Worm (Caenorhabditis elegans) whole organism, young adult: ENCODE results near the gene jamp-1.

ENCODE experiments used
- Y95B8A.8 ChIP-seq: fragments of 200-800 bp; sonication (Bioruptor generic); IDR thresholded peaks from 2 replicates; pipeline ENCODE4 v1.3.6; 2022; ENCODE audit warnings: missing genetic modification reagents, missing genetic modification characterization, missing compliant biosample characterization
- ama-1 ChIP-seq, 3 experiments: fragments of 150-350 bp in 1 of 3; sonication (generic microtip) in 2 of 3; optimal IDR thresholded peaks; 2 replicates each; lab custom pipeline; 2014 to 2018; ENCODE audit warnings: missing biosample characterization in 2 of 3, missing genetic modification characterization in 2 of 3, missing genetic modification reagents in 2 of 3
- attf-3 ChIP-seq: fragments of 200-800 bp; sonication (Bioruptor generic); conservative IDR thresholded peaks from 2 replicates; pipeline ENCODE4 v1.3.6; 2022; ENCODE audit warnings: missing genetic modification reagents, missing genetic modification characterization, missing compliant biosample characterization
- ceh-27 ChIP-seq: fragments of 200-800 bp; sonication (Bioruptor generic); optimal IDR thresholded peaks from 2 replicates; lab custom pipeline; 2018; ENCODE audit warnings: mild to moderate bottlenecking, missing genetic modification characterization, moderate library complexity, missing compliant biosample characterization
- fkh-3 ChIP-seq: sonication (generic microtip); optimal IDR thresholded peaks from 2 replicates; lab custom pipeline; 2016; ENCODE audit warnings: mild to moderate bottlenecking, missing genetic modification characterization, missing compliant biosample characterization
- him-1 ChIP-seq: sonication (generic microtip); optimal IDR thresholded peaks from 2 replicates; lab custom pipeline; 2016; ENCODE audit warnings: missing genotype, missing genetic modification reagents, missing genetic modification characterization, missing compliant biosample characterization
- lin-40 ChIP-seq: sonication (generic microtip); optimal IDR thresholded peaks from 2 replicates; lab custom pipeline; 2016; ENCODE audit warnings: missing genetic modification characterization, mild to moderate bottlenecking, missing compliant biosample characterization, missing genotype, missing genetic modification reagents
- nhr-179 ChIP-seq: sonication (generic microtip); optimal IDR thresholded peaks from 2 replicates; lab custom pipeline; 2016; ENCODE audit warnings: mild to moderate bottlenecking, missing genetic modification characterization, missing compliant biosample characterization
- pha-4 ChIP-seq: fragments of 150-350 bp; sonication (generic microtip); optimal IDR thresholded peaks from 2 replicates; lab custom pipeline; 2014; ENCODE audit warnings: missing biosample characterization, missing genetic modification reagents, missing genetic modification characterization
- unc-130 ChIP-seq: sonication (generic microtip); optimal IDR thresholded peaks from 2 replicates; lab custom pipeline; 2016; ENCODE audit warnings: missing genetic modification reagents, missing genetic modification characterization, missing compliant biosample characterization
- zfh-2 ChIP-seq: fragments of 200-800 bp; sonication (Bioruptor generic); conservative IDR thresholded peaks from 2 replicates; pipeline ENCODE4 v1.3.6; 2022; ENCODE audit warnings: missing genetic modification reagents, missing genetic modification characterization, missing compliant biosample characterization

- no peak for TF ChIP-seq unc-130 (GFP tag; lab: Kevin White, UChicago)
- no peak for TF ChIP-seq him-1
- TF ChIP-seq attf-3 (GFP tag; lab: Robert Waterston, UW): no peak
- TF ChIP-seq ama-1 (optimal IDR thresholded peaks at IDR 0.05; lab: Kevin White, UChicago): no peak
- TF ChIP-seq ama-1 (GFP tag; optimal IDR thresholded peaks at IDR 0.05; lab: Kevin White, UChicago): no peak
- TF ChIP-seq lin-40 (tag; lab: Kevin White, UChicago): no peak
- TF ChIP-seq nhr-179 (tag; lab: Kevin White, UChicago): no peak
- TF ChIP-seq zfh-2 (GFP tag; lab: Robert Waterston, UW): no peak
- TF ChIP-seq Y95B8A.8 (GFP tag; lab: Robert Waterston, UW): no peak
- TF ChIP-seq pha-4: no peak
- TF ChIP-seq ceh-27: no peak
- TF ChIP-seq fkh-3 (tag; lab: Kevin White, UChicago): no peak
These were observed 14.5 kb downstream of the jamp-1 start for ce11 chrV:6036547-6036946.
